Fruit fly (Drosophila melanogaster) whole organism, embryonic: ENCODE results near the gene CG7182.

Experiments
- Atf3 ChIP-seq: fragments of 200-800 bp; sonication (Bioruptor generic); optimal IDR thresholded peaks from 3 replicates; lab custom pipeline; 2016; ENCODE audit warnings: missing biosample characterization, missing genetic modification characterization
- Atf6 ChIP-seq: fragments of 200-800 bp; sonication (Bioruptor generic); IDR thresholded peaks from 2 replicates; pipeline ENCODE4 v1.3.6; 2022; ENCODE audit warnings: missing biosample characterization, missing genetic modification characterization
- CG10267 ChIP-seq: fragments of 200-800 bp; sonication (Bioruptor generic); optimal IDR thresholded peaks from 2 replicates; lab custom pipeline; 2018; ENCODE audit warnings: missing biosample characterization, mild to moderate bottlenecking, missing genetic modification characterization, moderate library complexity
- CG10979 ChIP-seq: fragments of 200-800 bp; sonication (Bioruptor generic); optimal IDR thresholded peaks from 2 replicates; lab custom pipeline; 2018; ENCODE audit warnings: missing biosample characterization, mild to moderate bottlenecking, missing genetic modification characterization, moderate library complexity
- CG11398 ChIP-seq: fragments of 200-800 bp; sonication (Bioruptor generic); optimal IDR thresholded peaks from 2 replicates; lab custom pipeline; 2016; ENCODE audit warnings: missing biosample characterization, missing genetic modification characterization
- CG11695 ChIP-seq: fragments of 200-800 bp; sonication (Bioruptor generic); IDR thresholded peaks from 3 replicates; pipeline ENCODE4 v1.3.6; 2022; ENCODE audit warnings: missing biosample characterization, missing genetic modification characterization
- CG15514 ChIP-seq: fragments of 200-800 bp; sonication (Bioruptor generic); optimal IDR thresholded peaks from 3 replicates; lab custom pipeline; 2017; ENCODE audit warnings: missing biosample characterization, missing genetic modification characterization, mild to moderate bottlenecking, moderate library complexity, missing genetic modification reagents
- CG1602 ChIP-seq: fragments of 200-800 bp; sonication (Bioruptor generic); optimal IDR thresholded peaks from 3 replicates; lab custom pipeline; 2016; ENCODE audit warnings: missing biosample characterization, missing genetic modification characterization
- CG2875 ChIP-seq: fragments of 200-800 bp; sonication (Bioruptor generic); optimal IDR thresholded peaks from 2 replicates; lab custom pipeline; 2017; ENCODE audit warnings: missing biosample characterization, mild to moderate bottlenecking, missing genetic modification characterization, missing genetic modification reagents
- CG32532 ChIP-seq: fragments of 200-800 bp; sonication (Bioruptor generic); IDR thresholded peaks from 2 replicates; pipeline ENCODE4 v1.3.6; 2022; ENCODE audit warnings: missing biosample characterization, missing genetic modification characterization
- CG4282 ChIP-seq: fragments of 200-800 bp; sonication (Bioruptor generic); optimal IDR thresholded peaks from 2 replicates; lab custom pipeline; 2016; ENCODE audit warnings: missing biosample characterization, missing genetic modification characterization
- CG4328 ChIP-seq: fragments of 200-800 bp; sonication (Bioruptor generic); optimal IDR thresholded peaks from 3 replicates; lab custom pipeline; 2017; ENCODE audit warnings: missing biosample characterization, missing genetic modification reagents, missing genetic modification characterization
- CG4820 ChIP-seq: fragments of 200-800 bp; sonication (Bioruptor generic); optimal IDR thresholded peaks from 3 replicates; lab custom pipeline; 2016; ENCODE audit warnings: missing biosample characterization, missing genetic modification characterization
- CG6791 ChIP-seq: fragments of 200-800 bp; sonication (Bioruptor generic); IDR thresholded peaks from 3 replicates; pipeline ENCODE4 v1.3.6; 2022; ENCODE audit warnings: missing biosample characterization, missing genetic modification characterization; ENCODE audit not compliant: partially characterized antibody
- CG8290 ChIP-seq, 3 experiments: fragments of 200-800 bp; sonication (Bioruptor generic); optimal IDR thresholded peaks; 2 replicates each; lab custom pipeline; 2016 to 2019; ENCODE audit warnings: missing biosample characterization in 3 of 3, missing genetic modification characterization in 3 of 3, mild to moderate bottlenecking in 2 of 3, moderate library complexity in 1 of 3
- CG9817 ChIP-seq: fragments of 200-800 bp; sonication (Bioruptor generic); optimal IDR thresholded peaks from 2 replicates; lab custom pipeline; 2018; ENCODE audit warnings: missing biosample characterization, mild to moderate bottlenecking, missing genetic modification characterization, moderate library complexity
- CTCF ChIP-seq: fragments of 200-800 bp; sonication (Bioruptor generic); optimal IDR thresholded peaks from 2 replicates; lab custom pipeline; 2017; ENCODE audit warnings: missing biosample characterization, mild to moderate bottlenecking, missing genetic modification characterization, moderate library complexity
- D19B ChIP-seq: fragments of 200-800 bp; sonication (Bioruptor generic); optimal IDR thresholded peaks from 2 replicates; lab custom pipeline; 2017; ENCODE audit warnings: missing biosample characterization, mild to moderate bottlenecking, missing genetic modification characterization
- Dfd ChIP-seq, 2 experiments: fragments of >200 bp; optimal IDR thresholded peaks; 2 replicates each; lab custom pipeline; 2017; ENCODE audit warnings: missing biosample characterization in 2 of 2, missing genetic modification characterization in 2 of 2
- Gsc ChIP-seq: fragments of 200-800 bp; sonication (Bioruptor generic); IDR thresholded peaks from 2 replicates; pipeline ENCODE4 v1.3.6; 2022; ENCODE audit warnings: missing biosample characterization, missing genetic modification characterization
- HLH4C ChIP-seq: fragments of 200-800 bp; sonication (Bioruptor generic); IDR thresholded peaks from 3 replicates; pipeline ENCODE4 v1.3.6; 2022; ENCODE audit warnings: missing biosample characterization, missing genetic modification characterization; ENCODE audit not compliant: partially characterized antibody
- HLHmδ ChIP-seq: fragments of 200-800 bp; sonication (Bioruptor generic); optimal IDR thresholded peaks from 2 replicates; lab custom pipeline; 2018; ENCODE audit warnings: missing biosample characterization, mild to moderate bottlenecking, missing genetic modification characterization, moderate library complexity
- Hr39 ChIP-seq: fragments of >200 bp; optimal IDR thresholded peaks from 2 replicates; lab custom pipeline; 2017
- Jarid2 ChIP-seq: fragments of 200-800 bp; sonication (Bioruptor generic); optimal IDR thresholded peaks from 3 replicates; lab custom pipeline; 2017; ENCODE audit warnings: mild to moderate bottlenecking, missing biosample characterization, missing genetic modification reagents, missing genetic modification characterization
- Lhr ChIP-seq: fragments of 200-800 bp; sonication (Bioruptor generic); optimal IDR thresholded peaks from 3 replicates; lab custom pipeline; 2017; ENCODE audit warnings: mild to moderate bottlenecking, missing biosample characterization, missing genetic modification reagents, missing genetic modification characterization
- Lim3 ChIP-seq: fragments of 200-800 bp; sonication (Bioruptor generic); IDR thresholded peaks from 2 replicates; pipeline ENCODE4 v1.3.6; 2022; ENCODE audit warnings: missing biosample characterization, missing genetic modification characterization
- Nf-YC ChIP-seq: fragments of 200-800 bp; optimal IDR thresholded peaks from 3 replicates; lab custom pipeline; 2019; ENCODE audit warnings: missing biosample characterization, mild to moderate bottlenecking, missing genetic modification characterization, moderate library complexity
- Poxn ChIP-seq: fragments of 200-800 bp; sonication (Bioruptor generic); IDR thresholded peaks from 2 replicates; pipeline ENCODE4 v1.3.6; 2022; ENCODE audit warnings: missing biosample characterization, missing genetic modification characterization
- amos ChIP-seq: fragments of 200-800 bp; sonication (Bioruptor generic); IDR thresholded peaks from 2 replicates; pipeline ENCODE4 v1.3.6; 2022; ENCODE audit warnings: missing biosample characterization, missing genetic modification characterization; ENCODE audit not compliant: partially characterized antibody
- cato ChIP-seq: fragments of 200-800 bp; sonication (Bioruptor generic); optimal IDR thresholded peaks from 2 replicates; lab custom pipeline; 2016; ENCODE audit warnings: missing biosample characterization, missing genetic modification characterization, borderline replicate concordance
- cwo ChIP-seq: fragments of 200-800 bp; sonication (Bioruptor generic); optimal IDR thresholded peaks from 3 replicates; lab custom pipeline; 2017; ENCODE audit warnings: missing biosample characterization, missing genetic modification characterization, mild to moderate bottlenecking, moderate library complexity, missing genetic modification reagents
- dimm ChIP-seq: fragments of 200-800 bp; sonication (Bioruptor generic); IDR thresholded peaks from 2 replicates; pipeline ENCODE4 v1.3.6; 2022; ENCODE audit warnings: missing biosample characterization, missing genetic modification characterization
- fru ChIP-seq: fragments of >200 bp; optimal IDR thresholded peaks from 2 replicates; lab custom pipeline; 2017
- ham ChIP-seq: fragments of 200-800 bp; sonication (Bioruptor generic); IDR thresholded peaks from 2 replicates; pipeline ENCODE4 v1.3.6; 2022; ENCODE audit warnings: missing biosample characterization, missing genetic modification characterization
- lmd ChIP-seq: fragments of 200-800 bp; sonication (Bioruptor generic); IDR thresholded peaks from 2 replicates; pipeline ENCODE4 v1.3.6; 2022; ENCODE audit warnings: missing biosample characterization, missing genetic modification characterization
- maf-S ChIP-seq: fragments of 200-800 bp; sonication (Bioruptor generic); optimal IDR thresholded peaks from 2 replicates; lab custom pipeline; 2016; ENCODE audit warnings: missing biosample characterization, missing genetic modification characterization
- nerfin-2 ChIP-seq: fragments of 200-800 bp; sonication (Bioruptor generic); IDR thresholded peaks from 2 replicates; pipeline ENCODE4 v1.3.6; 2022; ENCODE audit warnings: missing biosample characterization, missing genetic modification characterization; ENCODE audit not compliant: partially characterized antibody
- pho ChIP-seq: fragments of 200-800 bp; sonication (Bioruptor generic); optimal IDR thresholded peaks from 2 replicates; lab custom pipeline; 2016; ENCODE audit warnings: missing biosample characterization, missing genetic modification characterization
- phol ChIP-seq: fragments of 200-800 bp; sonication (Bioruptor generic); optimal IDR thresholded peaks from 3 replicates; lab custom pipeline; 2018; ENCODE audit warnings: missing biosample characterization, mild to moderate bottlenecking, missing genetic modification characterization, moderate library complexity
- pnt ChIP-seq: fragments of 200-800 bp; sonication (Bioruptor generic); optimal IDR thresholded peaks from 3 replicates; lab custom pipeline; 2016; ENCODE audit warnings: missing biosample characterization, missing genetic modification characterization
- pros ChIP-seq: fragments of 200-800 bp; sonication (Bioruptor generic); optimal IDR thresholded peaks from 3 replicates; lab custom pipeline; 2019; ENCODE audit warnings: missing biosample characterization, mild to moderate bottlenecking, missing genetic modification characterization, moderate library complexity
- repo ChIP-seq: fragments of 200-800 bp; sonication (Bioruptor generic); optimal IDR thresholded peaks from 2 replicates; lab custom pipeline; 2016; ENCODE audit warnings: missing biosample characterization, missing genetic modification characterization
- seq ChIP-seq: fragments of 200-800 bp; sonication (Bioruptor generic); IDR thresholded peaks from 2 replicates; pipeline ENCODE4 v1.3.6; 2022; ENCODE audit warnings: missing biosample characterization, missing genetic modification characterization
- slou ChIP-seq: fragments of 200-800 bp; sonication (Bioruptor generic); optimal IDR thresholded peaks from 3 replicates; lab custom pipeline; 2016; ENCODE audit warnings: missing biosample characterization, missing genetic modification characterization
- sug ChIP-seq: fragments of 200-800 bp; optimal IDR thresholded peaks from 2 replicates; lab custom pipeline; 2019; ENCODE audit warnings: missing biosample characterization, mild to moderate bottlenecking, missing genetic modification characterization, moderate library complexity
- ttk ChIP-seq: fragments of 200-800 bp; sonication (Bioruptor generic); IDR thresholded peaks from 2 replicates; pipeline ENCODE4 v2.1.2; 2022; ENCODE audit warnings: missing biosample characterization, missing genetic modification characterization
- tup ChIP-seq: fragments of 200-800 bp; sonication (Bioruptor generic); optimal IDR thresholded peaks from 2 replicates; lab custom pipeline; 2016; ENCODE audit warnings: missing biosample characterization, mild to moderate bottlenecking, missing genetic modification characterization, moderate library complexity
- usp ChIP-seq: fragments of >200 bp; optimal IDR thresholded peaks from 2 replicates; lab custom pipeline; 2017; ENCODE audit warnings: missing biosample characterization, missing genetic modification characterization
- wor ChIP-seq: fragments of 200-800 bp; sonication (Bioruptor generic); IDR thresholded peaks from 2 replicates; pipeline ENCODE4 v1.3.6; 2022; ENCODE audit warnings: missing biosample characterization, missing genetic modification characterization

The CG7182 gene

DNA sequence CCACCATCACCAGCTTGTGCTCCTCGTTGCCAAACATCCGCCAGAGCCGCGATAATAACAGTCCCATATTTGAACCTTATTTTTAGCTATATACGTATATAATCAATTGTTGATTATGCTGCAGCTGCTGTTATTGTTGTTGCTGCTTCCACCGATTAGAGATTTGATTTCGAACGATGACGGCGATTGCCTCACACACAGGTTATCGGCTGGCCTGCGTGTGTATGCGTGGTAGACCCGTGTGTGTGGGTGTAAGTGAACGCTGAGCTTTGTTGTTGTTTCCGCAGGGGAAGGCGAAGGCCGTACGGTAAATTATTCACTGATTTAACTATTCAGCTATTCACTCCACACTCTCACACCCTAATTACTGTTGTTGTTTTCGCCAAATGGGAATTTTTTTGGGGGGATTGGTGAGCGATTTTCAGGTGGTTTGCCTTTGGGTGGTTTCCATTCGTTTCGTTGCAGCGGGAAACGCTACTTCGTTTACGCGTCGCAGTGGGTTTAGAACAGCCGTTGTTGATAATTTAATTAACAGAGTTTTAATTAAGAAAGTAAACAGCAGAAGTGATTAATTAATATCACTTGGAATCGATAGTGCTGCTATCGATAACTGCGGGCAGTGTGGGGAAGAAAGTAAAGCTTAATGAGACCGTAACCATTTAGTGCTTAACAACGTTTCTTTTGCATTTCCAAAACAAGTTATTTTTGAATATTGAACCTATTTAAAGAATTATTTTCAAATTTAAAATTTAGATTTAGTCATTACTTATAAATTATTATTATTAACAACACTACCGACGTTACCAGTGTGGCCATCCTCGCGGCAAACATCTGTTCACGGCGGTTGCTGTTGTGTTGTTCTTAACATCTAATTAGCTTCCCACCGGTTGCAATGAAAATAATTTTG is 46.7 kb downstream of the CG7182 start, which contains the start of the genes Arl5 and CG13671 (continued):
- no peak for TF ChIP-seq Dfd (GFP tag; optimal IDR thresholded peaks at IDR 0.05; lab: Kevin White, UChicago)
- TF ChIP-seq Lhr = peak; percentile 58
- TF ChIP-seq nerfin-2 (GFP tag; lab: Robert Waterston, UW) = no peak; the same call in 1 of the 2 replicates
- no peak for TF ChIP-seq Hr39 (lab: Kevin White, UChicago)
- TF ChIP-seq CG6791 = peak; percentile 73
- peak; percentile 66; the same call in 1 of the 2 replicates for TF ChIP-seq seq (GFP tag; lab: Robert Waterston, UW)
- peak; percentile 63 for TF ChIP-seq lmd (GFP tag; lab: Robert Waterston, UW)
- peak; percentile 84 for TF ChIP-seq CG32532 (GFP tag; lab: Robert Waterston, UW)
- peak; percentile 86 for TF ChIP-seq CG8290 (GFP tag; optimal IDR thresholded peaks at IDR 0.05; lab: Kevin White, UChicago)
- peak in 1 of 2 experiments; percentile 28 for TF ChIP-seq CG8290 (tag; optimal IDR thresholded peaks at IDR 0.05; lab: Kevin White, UChicago)
- no peak for TF ChIP-seq ham (GFP tag; lab: Robert Waterston, UW)
- peak; percentile 1 for TF ChIP-seq CTCF (GFP tag; lab: Kevin White, UChicago)
- peak; percentile 65 for TF ChIP-seq ttk (GFP tag; lab: Robert Waterston, UW)
- TF ChIP-seq CG11398 (GFP tag; lab: Kevin White, UChicago) = no peak
- peak; percentile 68 for TF ChIP-seq Atf6 (GFP tag; lab: Robert Waterston, UW)
- peak; percentile 81 for TF ChIP-seq CG4820 (GFP tag; lab: Kevin White, UChicago)
- TF ChIP-seq CG2875 (GFP tag; lab: Kevin White, UChicago) = peak; percentile 50
- TF ChIP-seq CG4328 (GFP tag; lab: Kevin White, UChicago) = peak; percentile 27
- TF ChIP-seq usp (GFP tag; lab: Kevin White, UChicago) = no peak
- TF ChIP-seq phol (tag; lab: Kevin White, UChicago) = peak; percentile 86
- TF ChIP-seq CG4282 = peak; percentile 46
- no peak for TF ChIP-seq dimm
- no peak for TF ChIP-seq fru (lab: Kevin White, UChicago)
- TF ChIP-seq sug (tag; lab: Kevin White, UChicago) = peak; percentile 60
- no peak for TF ChIP-seq Jarid2
- TF ChIP-seq CG1602 (GFP tag; lab: Kevin White, UChicago) = peak; percentile 85
- TF ChIP-seq pho (GFP tag; lab: Kevin White, UChicago) = peak; percentile 68
- peak; percentile 76 for TF ChIP-seq CG15514
- TF ChIP-seq HLHmδ (GFP tag; lab: Kevin White, UChicago) = no peak
- no peak for TF ChIP-seq Poxn (GFP tag; lab: Robert Waterston, UW)
- peak; percentile 74 for TF ChIP-seq cato (GFP tag; lab: Kevin White, UChicago)
- TF ChIP-seq tup (GFP tag; lab: Kevin White, UChicago) = peak; percentile 68
- no peak for TF ChIP-seq Lim3 (GFP tag; lab: Robert Waterston, UW)
- peak; percentile 45 for TF ChIP-seq Atf3
- peak; percentile 43 for TF ChIP-seq pnt
- peak; percentile 37 for TF ChIP-seq Nf-YC (tag; lab: Kevin White, UChicago)
- no peak for TF ChIP-seq CG9817 (tag; lab: Kevin White, UChicago)
- TF ChIP-seq wor (GFP tag; lab: Robert Waterston, UW) = peak; percentile 44; the same call in 1 of the 2 replicates
- TF ChIP-seq maf-S (GFP tag; lab: Kevin White, UChicago) = peak; percentile 55
- peak; percentile 75; the same call in 2 of the 3 replicates for TF ChIP-seq CG11695
- no peak for TF ChIP-seq pros (GFP tag; lab: Kevin White, UChicago)
- peak; percentile 79 for TF ChIP-seq slou (GFP tag; lab: Kevin White, UChicago)
- TF ChIP-seq CG10267 (tag; lab: Kevin White, UChicago) = peak; percentile 97
- TF ChIP-seq repo (GFP tag; lab: Kevin White, UChicago) = peak; percentile 26
- peak; percentile 62 for TF ChIP-seq CG10979 (tag; lab: Kevin White, UChicago)
- no peak for TF ChIP-seq Gsc (GFP tag; lab: Robert Waterston, UW)
- TF ChIP-seq HLH4C (GFP tag; lab: Robert Waterston, UW) = peak; percentile 70
- peak; percentile 15 for TF ChIP-seq D19B (GFP tag; lab: Kevin White, UChicago)
- peak; percentile 72 for TF ChIP-seq amos (GFP tag; lab: Robert Waterston, UW)
- peak; percentile 44 for TF ChIP-seq cwo
